Worm (Caenorhabditis elegans) whole organism, L2 larva: ENCODE results near the gene F25F2.1.
A peak's percentile ranks its signal among the peaks of the same experiment; 100 is the strongest.

Source experiments
- C34F6.9 ChIP-seq: fragments of 150-350 bp; optimal IDR thresholded peaks from 2 replicates; lab custom pipeline; 2014; ENCODE audit warnings: missing biosample characterization, missing genetic modification characterization
- R02D3.7 ChIP-seq: fragments of 150-350 bp; optimal IDR thresholded peaks from 2 replicates; lab custom pipeline; 2014; ENCODE audit warnings: missing biosample characterization, missing genetic modification characterization
- ZK546.5 ChIP-seq: sonication (generic microtip); optimal IDR thresholded peaks from 2 replicates; lab custom pipeline; 2017; ENCODE audit warnings: missing biosample characterization, missing genetic modification characterization
- aly-2 ChIP-seq: fragments of 150-350 bp; optimal IDR thresholded peaks from 2 replicates; lab custom pipeline; 2014; ENCODE audit warnings: missing biosample characterization, missing genetic modification characterization
- ama-1 ChIP-seq: fragments of 150-350 bp; optimal IDR thresholded peaks from 2 replicates; lab custom pipeline; 2018; ENCODE audit warnings: inconsistent platforms
- blmp-1 ChIP-seq: sonication (generic microtip); optimal IDR thresholded peaks from 2 replicates; lab custom pipeline; 2017; ENCODE audit warnings: missing genetic modification characterization, mild to moderate bottlenecking, missing compliant biosample characterization, antibody characterized with exemption, moderate library complexity; ENCODE audit not compliant: insufficient read depth
- ceh-16 ChIP-seq: fragments of 150-350 bp; optimal IDR thresholded peaks from 2 replicates; lab custom pipeline; 2014; ENCODE audit warnings: missing biosample characterization, missing genetic modification characterization
- ceh-82 ChIP-seq: fragments of 150-350 bp; optimal IDR thresholded peaks from 2 replicates; lab custom pipeline; 2014; ENCODE audit warnings: missing biosample characterization, missing genetic modification characterization
- crh-2 ChIP-seq: sonication (generic microtip); optimal IDR thresholded peaks from 2 replicates; lab custom pipeline; 2017; ENCODE audit warnings: missing biosample characterization, missing genetic modification characterization
- dmd-4 ChIP-seq: sonication (generic microtip); optimal IDR thresholded peaks from 2 replicates; lab custom pipeline; 2017; ENCODE audit warnings: missing biosample characterization, missing genetic modification characterization
- egl-27 ChIP-seq: sonication (generic microtip); optimal IDR thresholded peaks from 3 replicates; lab custom pipeline; 2017; ENCODE audit warnings: missing biosample characterization, missing genetic modification reagents, missing genetic modification characterization
- elt-1 ChIP-seq: fragments of 150-350 bp; optimal IDR thresholded peaks from 2 replicates; lab custom pipeline; 2014; ENCODE audit warnings: missing biosample characterization, missing genetic modification characterization
- elt-3 ChIP-seq: sonication (generic microtip); optimal IDR thresholded peaks from 2 replicates; lab custom pipeline; 2017; ENCODE audit warnings: missing biosample characterization, missing genetic modification characterization
- fos-1 ChIP-seq: fragments of 150-350 bp; optimal IDR thresholded peaks from 2 replicates; lab custom pipeline; 2014; ENCODE audit warnings: missing biosample characterization, missing genetic modification characterization
- lin-11 ChIP-seq: fragments of 150-350 bp; sonication (generic microtip); optimal IDR thresholded peaks from 2 replicates; lab custom pipeline; 2014; ENCODE audit warnings: missing biosample characterization, missing genetic modification characterization, inconsistent platforms, mixed read lengths
- lin-39 ChIP-seq: fragments of 150-350 bp; optimal IDR thresholded peaks from 2 replicates; lab custom pipeline; 2014; ENCODE audit warnings: missing biosample characterization, missing genetic modification reagents, missing genetic modification characterization
- mab-5 ChIP-seq: fragments of 150-350 bp; optimal IDR thresholded peaks from 2 replicates; lab custom pipeline; 2014; ENCODE audit warnings: missing biosample characterization, missing genetic modification characterization
- mdl-1 ChIP-seq, 2 experiments: fragments of 150-350 bp in 1 of 2; sonication (generic microtip) in 1 of 2; optimal IDR thresholded peaks; 2 replicates each; lab custom pipeline; 2017; ENCODE audit warnings: missing biosample characterization in 2 of 2, missing genetic modification characterization in 2 of 2
- nhr-10 ChIP-seq: sonication (generic microtip); optimal IDR thresholded peaks from 2 replicates; lab custom pipeline; 2017; ENCODE audit warnings: missing biosample characterization, missing genetic modification characterization
- nhr-11 ChIP-seq: fragments of 150-350 bp; optimal IDR thresholded peaks from 2 replicates; lab custom pipeline; 2014; ENCODE audit warnings: missing biosample characterization, missing genetic modification characterization
- nhr-129 ChIP-seq: fragments of 150-350 bp; optimal IDR thresholded peaks from 2 replicates; lab custom pipeline; 2014; ENCODE audit warnings: missing biosample characterization, missing genetic modification characterization
- nhr-21 ChIP-seq: fragments of 150-350 bp; optimal IDR thresholded peaks from 2 replicates; lab custom pipeline; 2014; ENCODE audit warnings: missing biosample characterization, missing genetic modification characterization
- nhr-23 ChIP-seq: fragments of 150-350 bp; optimal IDR thresholded peaks from 2 replicates; lab custom pipeline; 2014; ENCODE audit warnings: missing biosample characterization, missing genetic modification reagents, missing genetic modification characterization
- nhr-237 ChIP-seq: fragments of 150-350 bp; optimal IDR thresholded peaks from 2 replicates; lab custom pipeline; 2014; ENCODE audit warnings: missing biosample characterization, missing genetic modification characterization
- nhr-25 ChIP-seq: fragments of 150-350 bp; sonication (generic microtip); optimal IDR thresholded peaks from 3 replicates; lab custom pipeline; 2014; ENCODE audit warnings: missing biosample characterization, missing genetic modification characterization
- nhr-6 ChIP-seq: fragments of 150-350 bp; optimal IDR thresholded peaks from 2 replicates; lab custom pipeline; 2014; ENCODE audit warnings: missing biosample characterization, missing genetic modification characterization
- nhr-77 ChIP-seq: fragments of 150-350 bp; optimal IDR thresholded peaks from 2 replicates; lab custom pipeline; 2014; ENCODE audit warnings: missing biosample characterization, missing genetic modification characterization
- peb-1 ChIP-seq: fragments of 150-350 bp; optimal IDR thresholded peaks from 2 replicates; lab custom pipeline; 2014; ENCODE audit warnings: missing biosample characterization, missing genetic modification characterization
- skn-1 ChIP-seq: sonication (generic microtip); optimal IDR thresholded peaks from 2 replicates; lab custom pipeline; 2017; ENCODE audit warnings: missing biosample characterization, missing genetic modification characterization
- sma-9 ChIP-seq, 2 experiments: fragments of 150-350 bp in 1 of 2; sonication (generic microtip) in 1 of 2; optimal IDR thresholded peaks; 2 replicates each; lab custom pipeline; 2014 to 2016; ENCODE audit warnings: missing genetic modification characterization in 2 of 2, mild to moderate bottlenecking in 1 of 2, missing biosample characterization in 1 of 2, missing compliant biosample characterization in 1 of 2, missing genetic modification reagents in 1 of 2, moderate library complexity in 1 of 2
- snpc-4 ChIP-seq: fragments of 150-350 bp; optimal IDR thresholded peaks from 2 replicates; lab custom pipeline; 2014; ENCODE audit warnings: missing biosample characterization, missing genetic modification characterization
- unc-39 ChIP-seq: fragments of 150-350 bp; optimal IDR thresholded peaks from 2 replicates; lab custom pipeline; 2014; ENCODE audit warnings: missing biosample characterization, missing genetic modification characterization
- unc-62 ChIP-seq: fragments of 150-350 bp; optimal IDR thresholded peaks from 2 replicates; lab custom pipeline; 2014; ENCODE audit warnings: missing biosample characterization, missing genetic modification reagents, missing genetic modification characterization
- zag-1 ChIP-seq: fragments of 150-350 bp; optimal IDR thresholded peaks from 2 replicates; lab custom pipeline; 2014; ENCODE audit warnings: missing biosample characterization, missing genetic modification characterization
- ztf-1 ChIP-seq: fragments of 200-800 bp; sonication (Bioruptor generic); conservative IDR thresholded peaks from 2 replicates; pipeline ENCODE4 v1.3.6; 2022; ENCODE audit warnings: missing genetic modification characterization, missing compliant biosample characterization
- ztf-11 ChIP-seq: sonication (generic microtip); optimal IDR thresholded peaks from 2 replicates; lab custom pipeline; 2017; ENCODE audit warnings: missing biosample characterization, missing genetic modification characterization
- ztf-4 ChIP-seq: fragments of 150-350 bp; optimal IDR thresholded peaks from 2 replicates; lab custom pipeline; 2014; ENCODE audit warnings: missing biosample characterization, missing genetic modification characterization

Gene F25F2.1

ce11 chrIII:4475428-4475968 is 33.2 kb upstream of the F25F2.1 start, which contains the start of gene rps-1 (continued):
- TF ChIP-seq nhr-77 (tag; lab: Kevin White, UChicago), result peak; percentile 92
- no peak for TF ChIP-seq elt-3 (tag; lab: Kevin White, UChicago)
- peak; percentile 95 for TF ChIP-seq blmp-1 (tag; lab: Kevin White, UChicago)
- TF ChIP-seq crh-2 (tag; lab: Kevin White, UChicago), result peak; percentile 99
- TF ChIP-seq aly-2 (tag; lab: Kevin White, UChicago), result peak; percentile 89
- peak; percentile 99 for TF ChIP-seq sma-9 (GFP tag; optimal IDR thresholded peaks at IDR 0.05; lab: Kevin White, UChicago)
- TF ChIP-seq sma-9 (tag; optimal IDR thresholded peaks at IDR 0.05; lab: Kevin White, UChicago), result no peak
- peak; percentile 80 for TF ChIP-seq lin-39 (tag; lab: Kevin White, UChicago)
- TF ChIP-seq nhr-25, result peak; percentile 99
- TF ChIP-seq mab-5 (tag; lab: Kevin White, UChicago), result peak; percentile 97
- TF ChIP-seq egl-27 (tag; lab: Kevin White, UChicago), result peak; percentile 97
- TF ChIP-seq nhr-11, result no peak
- peak; percentile 89 for TF ChIP-seq nhr-237 (tag; lab: Kevin White, UChicago)
- peak; percentile 99 for TF ChIP-seq nhr-21
- TF ChIP-seq unc-39 (tag; lab: Kevin White, UChicago), result no peak
- TF ChIP-seq ZK546.5 (tag; lab: Kevin White, UChicago), result peak; percentile 84
- TF ChIP-seq ztf-11, result peak; percentile 61

- no peak for TF ChIP-seq elt-1 (tag; lab: Kevin White, UChicago)
- no peak for TF ChIP-seq fos-1 (tag; lab: Kevin White, UChicago)
- TF ChIP-seq nhr-21, result no peak
Observed at ce11 chrIII:4476313-4476712, 32.3 kb upstream of the F25F2.1 start.

- TF ChIP-seq crh-2 (tag; lab: Kevin White, UChicago) (no peak), nhr-6 (tag; lab: Kevin White, UChicago) (no peak), lin-39 (tag; lab: Kevin White, UChicago) (no peak), unc-39 (tag; lab: Kevin White, UChicago) (no peak), ztf-4 (tag; lab: Kevin White, UChicago) (no peak), snpc-4 (tag; lab: Kevin White, UChicago) (no peak), ama-1 (lab: Kevin White, UChicago) (no peak), R02D3.7 (tag; lab: Kevin White, UChicago) (no peak), nhr-237 (tag; lab: Kevin White, UChicago) (no peak)
Observed at ce11 chrIII:4476806-4477205, 31.8 kb upstream of the F25F2.1 start.

ce11 chrIII:4477472-4477871 is 31.2 kb upstream of the F25F2.1 start, which contains the start of gene ins-17:
TSS of gene ins-17 (minus strand) at chrIII:4477572.
- no peak for TF ChIP-seq blmp-1 (tag; lab: Kevin White, UChicago)
- TF ChIP-seq nhr-11, result no peak
- TF ChIP-seq nhr-237 (tag; lab: Kevin White, UChicago), result no peak
- TF ChIP-seq nhr-129 (tag; lab: Kevin White, UChicago), result no peak
- TF ChIP-seq ztf-4 (tag; lab: Kevin White, UChicago), result no peak
- no peak for TF ChIP-seq zag-1 (tag; lab: Kevin White, UChicago)
- TF ChIP-seq nhr-10, result no peak
- no peak for TF ChIP-seq ceh-16 (tag; lab: Kevin White, UChicago)
- TF ChIP-seq mdl-1 (tag; optimal IDR thresholded peaks at IDR 0.05; lab: Kevin White, UChicago), result no peak
- no peak for TF ChIP-seq unc-62 (GFP tag; lab: Kevin White, UChicago)
- no peak for TF ChIP-seq C34F6.9 (tag; lab: Kevin White, UChicago)
- TF ChIP-seq elt-3 (tag; lab: Kevin White, UChicago), result no peak
- TF ChIP-seq ceh-82 (tag; lab: Kevin White, UChicago), result no peak
- no peak for TF ChIP-seq fos-1 (tag; lab: Kevin White, UChicago)
- no peak for TF ChIP-seq nhr-23 (tag; lab: Kevin White, UChicago)
- no peak for TF ChIP-seq lin-11 (tag; lab: Kevin White, UChicago)

- TF ChIP-seq dmd-4 (tag; lab: Kevin White, UChicago), result no peak
- TF ChIP-seq unc-62 (GFP tag; lab: Kevin White, UChicago), result no peak
- no peak for TF ChIP-seq ztf-1 (GFP tag; lab: Robert Waterston, UW)
- TF ChIP-seq lin-39 (tag; lab: Kevin White, UChicago), result no peak
- TF ChIP-seq zag-1 (tag; lab: Kevin White, UChicago), result no peak
- no peak for TF ChIP-seq unc-39 (tag; lab: Kevin White, UChicago)
- no peak for TF ChIP-seq elt-3 (tag; lab: Kevin White, UChicago)
- TF ChIP-seq peb-1 (tag; lab: Kevin White, UChicago), result no peak
- no peak for TF ChIP-seq aly-2 (tag; lab: Kevin White, UChicago)
- no peak for TF ChIP-seq skn-1 (tag; lab: Kevin White, UChicago)
- no peak for TF ChIP-seq nhr-25
- TF ChIP-seq nhr-6 (tag; lab: Kevin White, UChicago), result no peak
- TF ChIP-seq ama-1 (lab: Kevin White, UChicago), result no peak
- TF ChIP-seq, all 48 proteins: peak for 0
Observed at ce11 chrIII:4481787-4482186, 26.9 kb upstream of the F25F2.1 start.
